Fruit fly (Drosophila melanogaster) whole organism, embryonic: ENCODE data around the gene CG17124.

Source experiments
- CG10654 ChIP-seq: fragments of 200-800 bp; sonication (Bioruptor generic); optimal IDR thresholded peaks from 2 replicates; lab custom pipeline; 2016; ENCODE audit warnings: missing biosample characterization, missing genetic modification characterization
- CG11093 ChIP-seq: fragments of 200-800 bp; sonication (Bioruptor generic); IDR thresholded peaks from 3 replicates; pipeline ENCODE4 v1.3.6; 2022; ENCODE audit warnings: missing biosample characterization, missing genetic modification characterization
- CG1602 ChIP-seq: fragments of 200-800 bp; sonication (Bioruptor generic); optimal IDR thresholded peaks from 3 replicates; lab custom pipeline; 2016; ENCODE audit warnings: missing biosample characterization, missing genetic modification characterization
- CG1647 ChIP-seq: fragments of 200-800 bp; sonication (Bioruptor generic); optimal IDR thresholded peaks from 3 replicates; lab custom pipeline; 2016; ENCODE audit warnings: missing biosample characterization, missing genetic modification characterization
- CG17328 ChIP-seq: fragments of 200-800 bp; sonication (Bioruptor generic); IDR thresholded peaks from 2 replicates; pipeline ENCODE4 v1.3.6; 2022; ENCODE audit warnings: missing biosample characterization, missing genetic modification characterization
- CG7271 ChIP-seq: fragments of 200-800 bp; sonication (Bioruptor generic); optimal IDR thresholded peaks from 2 replicates; lab custom pipeline; 2018; ENCODE audit warnings: missing biosample characterization, mild to moderate bottlenecking, missing genetic modification characterization, moderate library complexity
- CkIIα-i1 ChIP-seq: fragments of 200-800 bp; sonication (Bioruptor generic); IDR thresholded peaks from 2 replicates; pipeline ENCODE4 v1.3.6; 2022; ENCODE audit warnings: missing biosample characterization, missing genetic modification characterization
- Hr39 ChIP-seq: fragments of >200 bp; optimal IDR thresholded peaks from 2 replicates; lab custom pipeline; 2017
- Hr78 ChIP-seq, 2 experiments: fragments of 200-800 bp in 1 of 2; fragments of >200 bp in 1 of 2; sonication (Bioruptor generic) in 1 of 2; optimal IDR thresholded peaks; 2 replicates each; lab custom pipeline; 2017 to 2019; ENCODE audit warnings: missing biosample characterization in 2 of 2, missing genetic modification characterization in 2 of 2, mild to moderate bottlenecking in 1 of 2, moderate library complexity in 1 of 2
- fd64A ChIP-seq: fragments of 200-800 bp; sonication (Bioruptor generic); optimal IDR thresholded peaks from 3 replicates; lab custom pipeline; 2018; ENCODE audit warnings: missing biosample characterization, mild to moderate bottlenecking, missing genetic modification characterization
- gsb ChIP-seq: fragments of 200-800 bp; sonication (Bioruptor generic); IDR thresholded peaks from 2 replicates; pipeline ENCODE4 v1.3.6; 2022; ENCODE audit warnings: missing biosample characterization, missing genetic modification characterization
- nmo ChIP-seq: fragments of 200-800 bp; sonication (Bioruptor generic); optimal IDR thresholded peaks from 2 replicates; lab custom pipeline; 2018; ENCODE audit warnings: missing biosample characterization, mild to moderate bottlenecking, missing genetic modification characterization, moderate library complexity
- so ChIP-seq: fragments of 200-800 bp; sonication (Bioruptor generic); IDR thresholded peaks from 3 replicates; pipeline ENCODE4 v1.3.6; 2022; ENCODE audit warnings: missing biosample characterization, missing genetic modification characterization
- stwl ChIP-seq: fragments of 200-800 bp; sonication (Bioruptor generic); optimal IDR thresholded peaks from 3 replicates; lab custom pipeline; 2018; ENCODE audit warnings: missing biosample characterization, mild to moderate bottlenecking, missing genetic modification characterization, moderate library complexity

- TF ChIP-seq CG11093 (GFP tag; lab: Robert Waterston, UW) (no peak), CG7271 (tag; lab: Kevin White, UChicago) (no peak), CG10654 (no peak), Hr78 (GFP tag; optimal IDR thresholded peaks at IDR 0.05; lab: Kevin White, UChicago) (no peak), fd64A (no peak), stwl (tag; lab: Kevin White, UChicago) (peak; percentile 95), so (GFP tag; lab: Robert Waterston, UW) (0 out of 3 replicates have a peak, but pooled peaks have one; percentile 32), CkIIα-i1 (no peak), nmo (GFP tag; lab: Kevin White, UChicago) (peak; percentile 52), Hr39 (no peak), CG1602 (no peak), CG1647 (no peak), CG17328 (GFP tag; lab: Robert Waterston, UW) (no peak), gsb (GFP tag; lab: Robert Waterston, UW) (no peak)
Observed at dm6 chr2L:10767597-10768188, 11.6 kb upstream of the CG17124 start, which contains the start of gene Ubc2.
